Worm (Caenorhabditis elegans) whole organism, early embryonic: ENCODE results near the gene F53E4.1.

Experiments used
- B0310.2 ChIP-seq: sonication (generic microtip); optimal IDR thresholded peaks from 2 replicates; lab custom pipeline; 2016; ENCODE audit warnings: mild to moderate bottlenecking, missing genetic modification characterization, missing compliant biosample characterization
- F13C5.2 ChIP-seq: sonication (generic microtip); optimal IDR thresholded peaks from 2 replicates; lab custom pipeline; 2017; ENCODE audit warnings: mild to moderate bottlenecking, missing genetic modification characterization, inconsistent platforms, missing compliant biosample characterization
- aly-1 ChIP-seq: sonication (generic microtip); optimal IDR thresholded peaks from 2 replicates; lab custom pipeline; 2016; ENCODE audit warnings: missing genetic modification characterization, missing compliant biosample characterization
- ama-1 ChIP-seq: fragments of 150-350 bp; optimal IDR thresholded peaks from 2 replicates; lab custom pipeline; 2014
- ceh-13 ChIP-seq: fragments of 200-800 bp; sonication (Bioruptor generic); optimal IDR thresholded peaks from 2 replicates; lab custom pipeline; 2018; ENCODE audit warnings: mild to moderate bottlenecking, missing genetic modification characterization, missing compliant biosample characterization
- ceh-36 ChIP-seq: sonication (generic microtip); optimal IDR thresholded peaks from 2 replicates; lab custom pipeline; 2016; ENCODE audit warnings: missing genetic modification characterization, inconsistent platforms, missing compliant biosample characterization
- ets-7 ChIP-seq: sonication (generic microtip); optimal IDR thresholded peaks from 2 replicates; lab custom pipeline; 2016; ENCODE audit warnings: missing genotype, missing genetic modification characterization, missing compliant biosample characterization
- flt-1 ChIP-seq: fragments of 200-800 bp; sonication (Bioruptor generic); IDR thresholded peaks from 2 replicates; pipeline ENCODE4 v1.3.6; 2022; ENCODE audit warnings: missing genetic modification characterization, missing compliant biosample characterization
- hnd-1 ChIP-seq: sonication (generic microtip); optimal IDR thresholded peaks from 2 replicates; lab custom pipeline; 2016; ENCODE audit warnings: missing genetic modification characterization, missing compliant biosample characterization
- scrt-1 ChIP-seq: fragments of 200-800 bp; sonication (Bioruptor generic); IDR thresholded peaks from 2 replicates; pipeline ENCODE4 v1.3.6; 2022; ENCODE audit warnings: missing genetic modification characterization, missing compliant biosample characterization
- sea-1 ChIP-seq: fragments of 200-800 bp; sonication (Bioruptor generic); conservative IDR thresholded peaks from 2 replicates; pipeline ENCODE4 v1.3.6; 2022; ENCODE audit warnings: missing genetic modification characterization, missing compliant biosample characterization
- tbx-11 ChIP-seq: fragments of 200-800 bp; sonication (Bioruptor generic); IDR thresholded peaks from 2 replicates; pipeline ENCODE4 v1.3.6; 2022; ENCODE audit warnings: missing genetic modification characterization, missing compliant biosample characterization
- tbx-37 ChIP-seq: fragments of 200-800 bp; sonication (Bioruptor generic); conservative IDR thresholded peaks from 2 replicates; pipeline ENCODE4 v1.3.6; 2022; ENCODE audit warnings: missing genetic modification reagents, missing genetic modification characterization, missing compliant biosample characterization
- tra-4 ChIP-seq: sonication (generic microtip); optimal IDR thresholded peaks from 2 replicates; lab custom pipeline; 2017; ENCODE audit warnings: missing genetic modification characterization, missing compliant biosample characterization

ce11 chrV:15652147-15652546, 16.0 kb downstream of the F53E4.1 start:
- no peak for TF ChIP-seq ceh-13 (GFP tag; lab: Kevin White, UChicago)
- TF ChIP-seq ama-1 (lab: Kevin White, UChicago), result no peak
- no peak for TF ChIP-seq flt-1 (GFP tag; lab: Robert Waterston, UW)
- no peak for TF ChIP-seq B0310.2 (tag; lab: Kevin White, UChicago)
- no peak for TF ChIP-seq tra-4 (tag; lab: Kevin White, UChicago)
- TF ChIP-seq F13C5.2 (tag; lab: Kevin White, UChicago), result no peak
- TF ChIP-seq sea-1, result no peak
- no peak for TF ChIP-seq tbx-37
- TF ChIP-seq tbx-11 (GFP tag; lab: Robert Waterston, UW), result no peak
- TF ChIP-seq scrt-1 (GFP tag; lab: Robert Waterston, UW), result no peak
- no peak for TF ChIP-seq aly-1 (tag; lab: Kevin White, UChicago)
- TF ChIP-seq ceh-36 (tag; lab: Kevin White, UChicago), result no peak
- TF ChIP-seq ets-7 (tag; lab: Kevin White, UChicago), result no peak
- no peak for TF ChIP-seq hnd-1 (tag; lab: Kevin White, UChicago)
